Worm (Caenorhabditis elegans): ENCODE data around the gene hpo-15.

hpo-15 gene

ce11 chrV:5462894-5463293 is 50.7 kb downstream of the hpo-15 start, which contains the start of gene srg-67:
Gene srg-67 (minus strand): TSS chrV:5462994.
- no peak for TF ChIP-seq snu-23 (GFP tag; optimal IDR thresholded peaks at IDR 0.05)
- TF ChIP-seq hlh-4 (tag; optimal IDR thresholded peaks at IDR 0.05), result no peak
- no peak for TF ChIP-seq nhr-19 (GFP tag; conservative IDR thresholded peaks at IDR 0.05)
- TF ChIP-seq vab-15 (tag; optimal IDR thresholded peaks at IDR 0.05), result no peak
- TF ChIP-seq nhr-84 (tag; optimal IDR thresholded peaks at IDR 0.05), result no peak
- no peak for TF ChIP-seq efl-1 (optimal IDR thresholded peaks at IDR 0.05)
- TF ChIP-seq efl-1 (GFP tag; optimal IDR thresholded peaks at IDR 0.05 in 1 of 2), result peak in 1 of 2 experiments; percentile 26
